Worm (Caenorhabditis elegans) whole organism, mixed stage, embryonic: ENCODE data around the gene F59D12.3.

Source experiments
- elt-3 ChIP-seq: fragments of 150-350 bp; optimal IDR thresholded peaks from 2 replicates; lab custom pipeline; 2014; ENCODE audit warnings: missing biosample characterization, missing genetic modification characterization
- flh-1 ChIP-seq: fragments of 200-800 bp; sonication (Bioruptor generic); optimal IDR thresholded peaks from 2 replicates; lab custom pipeline; 2018; ENCODE audit warnings: mild to moderate bottlenecking, missing genetic modification characterization, moderate library complexity, missing compliant biosample characterization
- mab-5 ChIP-seq: fragments of 150-350 bp; optimal IDR thresholded peaks from 2 replicates; lab custom pipeline; 2014; ENCODE audit warnings: missing biosample characterization, missing genetic modification characterization
- nhr-237 ChIP-seq: fragments of 150-350 bp; optimal IDR thresholded peaks from 2 replicates; lab custom pipeline; 2014; ENCODE audit warnings: missing biosample characterization, missing genetic modification characterization
- snpc-4 ChIP-seq: fragments of 150-350 bp; optimal IDR thresholded peaks from 2 replicates; lab custom pipeline; 2014; ENCODE audit warnings: missing biosample characterization, missing genetic modification characterization
- sptf-1 ChIP-seq: sonication (generic microtip); optimal IDR thresholded peaks from 2 replicates; lab custom pipeline; 2017; ENCODE audit warnings: mild to moderate bottlenecking, missing genetic modification characterization, moderate library complexity, missing compliant biosample characterization
- ztf-11 ChIP-seq: fragments of 150-350 bp; optimal IDR thresholded peaks from 2 replicates; lab custom pipeline; 2014; ENCODE audit warnings: missing biosample characterization, missing genetic modification characterization

- no peak for TF ChIP-seq snpc-4 (tag; lab: Kevin White, UChicago)
- TF ChIP-seq flh-1 (GFP tag; lab: Kevin White, UChicago): no peak
- no peak for TF ChIP-seq ztf-11 (tag; lab: Kevin White, UChicago)
- no peak for TF ChIP-seq sptf-1 (tag; lab: Kevin White, UChicago)
- TF ChIP-seq nhr-237 (tag; lab: Kevin White, UChicago): no peak
- TF ChIP-seq mab-5 (tag; lab: Kevin White, UChicago): no peak
- no peak for TF ChIP-seq elt-3 (tag; lab: Kevin White, UChicago)
Observed at ce11 chrX:15633964-15634363, 16.8 kb downstream of the F59D12.3 start.
